Fruit fly (Drosophila melanogaster): ENCODE measurements around the gene CG33511.

Gene CG33511

DNA sequence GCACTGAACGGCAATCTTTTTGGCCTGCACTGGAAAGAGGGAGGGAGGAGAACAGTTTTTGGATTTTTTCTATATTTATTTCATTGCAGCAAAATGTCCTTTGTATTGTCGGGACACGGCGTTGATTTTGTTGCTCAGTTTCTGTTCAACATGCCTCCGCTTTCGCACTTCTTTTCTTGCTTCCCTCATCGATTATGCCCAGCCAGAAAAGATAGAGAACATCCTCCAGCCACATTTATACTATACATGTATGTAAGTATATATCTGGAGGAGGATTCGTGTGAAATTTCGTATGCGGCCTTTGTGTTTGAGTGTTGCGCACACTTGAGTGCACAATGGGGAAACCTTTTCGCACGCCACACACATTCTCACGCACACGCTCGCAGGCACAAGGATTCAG is 47.9 kb downstream of the CG33511 start:
- TF ChIP-seq bab1 (GFP tag; optimal IDR thresholded peaks at IDR 0.05) (no peak), tj (GFP tag; optimal IDR thresholded peaks at IDR 0.05) (no peak), kay (GFP tag; ENCODE audit: borderline replicate concordance) (no peak), cnc (optimal IDR thresholded peaks at IDR 0.05) (no peak), CG12768 (GFP tag; optimal IDR thresholded peaks at IDR 0.05) (no peak), CG7101 (tag; optimal IDR thresholded peaks at IDR 0.05) (no peak), Crg-1 (GFP tag; optimal IDR thresholded peaks at IDR 0.05) (no peak), toe (GFP tag; optimal IDR thresholded peaks at IDR 0.05) (no peak), cic (GFP tag; optimal IDR thresholded peaks at IDR 0.05) (no peak), Clk (GFP tag; optimal IDR thresholded peaks at IDR 0.05) (no peak), CG11617 (GFP tag; optimal IDR thresholded peaks at IDR 0.05) (no peak), CG5204 (GFP tag; optimal IDR thresholded peaks at IDR 0.05) (no peak), pad (GFP tag; optimal IDR thresholded peaks at IDR 0.05) (no peak)

- TF ChIP-seq pad (GFP tag; optimal IDR thresholded peaks at IDR 0.05): no peak
- no peak for TF ChIP-seq tj (GFP tag; optimal IDR thresholded peaks at IDR 0.05)
- TF ChIP-seq CG7101 (tag; optimal IDR thresholded peaks at IDR 0.05): no peak
- TF ChIP-seq CG33017 (tag; optimal IDR thresholded peaks at IDR 0.05): no peak
- no peak for TF ChIP-seq Crg-1 (GFP tag; optimal IDR thresholded peaks at IDR 0.05)
These were observed 49.0 kb downstream of the CG33511 start for dm6 chr2L:21033315-21033714.
